Fruit fly (Drosophila melanogaster) whole organism, adult: ENCODE data around the gene p38b.
A peak's percentile ranks its signal among the peaks of the same experiment; 100 is the strongest.

Experiments
- CG11617 ChIP-seq: fragments of 200-800 bp; sonication (Bioruptor generic); optimal IDR thresholded peaks from 2 replicates; lab custom pipeline; 2017; ENCODE audit warnings: mild to moderate bottlenecking, missing biosample characterization, missing genetic modification reagents, missing genetic modification characterization
- CG12768 ChIP-seq: fragments of 200-800 bp; sonication (Bioruptor generic); optimal IDR thresholded peaks from 2 replicates; lab custom pipeline; 2017; ENCODE audit warnings: missing biosample characterization, missing genetic modification characterization, mild to moderate bottlenecking, moderate library complexity, missing genetic modification reagents
- CG14711 ChIP-seq: fragments of 200-800 bp; sonication (Bioruptor generic); optimal IDR thresholded peaks from 2 replicates; lab custom pipeline; 2018; ENCODE audit warnings: missing biosample characterization, mild to moderate bottlenecking, missing genetic modification characterization, moderate library complexity
- CG1620 ChIP-seq: fragments of 200-800 bp; sonication (Bioruptor generic); optimal IDR thresholded peaks from 2 replicates; lab custom pipeline; 2016; ENCODE audit warnings: missing biosample characterization, missing genetic modification characterization
- CG7045 ChIP-seq: fragments of 200-800 bp; sonication (Bioruptor generic); optimal IDR thresholded peaks from 2 replicates; lab custom pipeline; 2017; ENCODE audit warnings: missing biosample characterization, mild to moderate bottlenecking, missing genetic modification characterization
- Clk ChIP-seq: fragments of 200-800 bp; sonication (Bioruptor generic); optimal IDR thresholded peaks from 2 replicates; lab custom pipeline; 2017; ENCODE audit warnings: missing biosample characterization, missing genetic modification characterization
- Crg-1 ChIP-seq: fragments of 200-800 bp; sonication (Bioruptor generic); optimal IDR thresholded peaks from 2 replicates; lab custom pipeline; 2016; ENCODE audit warnings: missing biosample characterization, missing genetic modification characterization
- Hr96 ChIP-seq: fragments of 200-800 bp; sonication (Bioruptor generic); optimal IDR thresholded peaks from 2 replicates; lab custom pipeline; 2016; ENCODE audit warnings: missing biosample characterization, missing genetic modification characterization
- Mnt ChIP-seq: fragments of 200-800 bp; sonication (Bioruptor generic); optimal IDR thresholded peaks from 2 replicates; lab custom pipeline; 2016; ENCODE audit warnings: missing biosample characterization, mild to moderate bottlenecking, missing genetic modification characterization
- bab1 ChIP-seq: fragments of 200-800 bp; sonication (Bioruptor generic); optimal IDR thresholded peaks from 3 replicates; lab custom pipeline; 2019; ENCODE audit warnings: missing biosample characterization, mild to moderate bottlenecking, missing genetic modification characterization, moderate library complexity
- cic ChIP-seq: fragments of 200-800 bp; sonication (Bioruptor generic); optimal IDR thresholded peaks from 2 replicates; lab custom pipeline; 2017; ENCODE audit warnings: missing biosample characterization, mild to moderate bottlenecking, missing genetic modification characterization, moderate library complexity
- kay ChIP-seq: fragments of 200-800 bp; sonication (Bioruptor generic); peaks from one replicate; lab custom pipeline; 2016; ENCODE audit warnings: missing biosample characterization, missing genetic modification characterization, borderline replicate concordance
- pad ChIP-seq: fragments of 200-800 bp; sonication (Bioruptor generic); optimal IDR thresholded peaks from 3 replicates; lab custom pipeline; 2017; ENCODE audit warnings: missing biosample characterization, missing genetic modification characterization, mild to moderate bottlenecking, moderate library complexity, missing genetic modification reagents

dm6 chr2L:13802075-13802639, 21.7 kb downstream of the p38b start:
- no peak for TF ChIP-seq CG7045 (GFP tag; lab: Kevin White, UChicago)
- no peak for TF ChIP-seq bab1 (GFP tag; lab: Kevin White, UChicago)
- peak; percentile 51 for TF ChIP-seq cic (GFP tag; lab: Kevin White, UChicago)
- TF ChIP-seq pad (GFP tag; lab: Kevin White, UChicago) = no peak
- TF ChIP-seq CG11617 = no peak
- no peak for TF ChIP-seq Crg-1 (GFP tag; lab: Kevin White, UChicago)
- peak; percentile 58 for TF ChIP-seq CG12768 (GFP tag; lab: Kevin White, UChicago)
- no peak for TF ChIP-seq CG14711
- no peak for TF ChIP-seq Clk (GFP tag; lab: Kevin White, UChicago)
- no peak for TF ChIP-seq kay (GFP tag; lab: Kevin White, UChicago)
- TF ChIP-seq Mnt (GFP tag; lab: Kevin White, UChicago) = peak; percentile 35
- TF ChIP-seq CG1620 (GFP tag; lab: Kevin White, UChicago) = no peak
- TF ChIP-seq Hr96 (GFP tag; lab: Kevin White, UChicago) = no peak
